Worm (Caenorhabditis elegans) whole organism, late embryonic: ENCODE measurements around the gene F48E8.3.
A peak's percentile ranks its signal among the peaks of the same experiment; 100 is the strongest.

Experiments used
- F13H6.1 ChIP-seq: sonication (generic microtip); optimal IDR thresholded peaks from 2 replicates; lab custom pipeline; 2016; ENCODE audit warnings: missing genetic modification characterization, missing compliant biosample characterization
- Y22D7AL.16 ChIP-seq: sonication (generic microtip); optimal IDR thresholded peaks from 2 replicates; lab custom pipeline; 2016; ENCODE audit warnings: missing genetic modification characterization, missing compliant biosample characterization
- ahr-1 ChIP-seq: sonication (generic microtip); optimal IDR thresholded peaks from 2 replicates; lab custom pipeline; 2016; ENCODE audit warnings: missing genetic modification characterization, missing compliant biosample characterization
- ceh-14 ChIP-seq: sonication (generic microtip); optimal IDR thresholded peaks from 2 replicates; lab custom pipeline; 2016; ENCODE audit warnings: missing genotype, missing genetic modification characterization, missing compliant biosample characterization
- ceh-18 ChIP-seq: sonication (generic microtip); optimal IDR thresholded peaks from 2 replicates; lab custom pipeline; 2016; ENCODE audit warnings: missing genetic modification characterization, missing compliant biosample characterization
- ceh-24 ChIP-seq: sonication (generic microtip); optimal IDR thresholded peaks from 2 replicates; lab custom pipeline; 2016; ENCODE audit warnings: mild to moderate bottlenecking, missing genetic modification characterization, missing compliant biosample characterization
- ceh-31 ChIP-seq: sonication (generic microtip); optimal IDR thresholded peaks from 2 replicates; lab custom pipeline; 2016; ENCODE audit warnings: missing genetic modification characterization, missing compliant biosample characterization
- ceh-34 ChIP-seq: sonication (generic microtip); optimal IDR thresholded peaks from 2 replicates; lab custom pipeline; 2016; ENCODE audit warnings: mild to moderate bottlenecking, missing genetic modification characterization, missing compliant biosample characterization
- ceh-45 ChIP-seq: fragments of 200-800 bp; sonication (Bioruptor generic); IDR thresholded peaks from 2 replicates; pipeline ENCODE4 v1.3.6; 2022; ENCODE audit warnings: missing genetic modification reagents, missing genetic modification characterization, missing compliant biosample characterization
- ceh-48 ChIP-seq: sonication (generic microtip); optimal IDR thresholded peaks from 2 replicates; lab custom pipeline; 2016; ENCODE audit warnings: missing genetic modification characterization, inconsistent platforms, missing compliant biosample characterization
- ceh-6 ChIP-seq: fragments of 200-800 bp; sonication (Bioruptor generic); optimal IDR thresholded peaks from 2 replicates; lab custom pipeline; 2018; ENCODE audit warnings: mild to moderate bottlenecking, missing genetic modification characterization, missing compliant biosample characterization
- ceh-9 ChIP-seq: sonication (generic microtip); optimal IDR thresholded peaks from 2 replicates; lab custom pipeline; 2016; ENCODE audit warnings: mild to moderate bottlenecking, missing genetic modification characterization, inconsistent platforms, missing compliant biosample characterization
- dmd-4 ChIP-seq: sonication (generic microtip); optimal IDR thresholded peaks from 2 replicates; lab custom pipeline; 2016; ENCODE audit warnings: borderline replicate concordance, missing genetic modification characterization, missing compliant biosample characterization
- elt-2 ChIP-seq: sonication (generic microtip); optimal IDR thresholded peaks from 2 replicates; lab custom pipeline; 2016; ENCODE audit warnings: missing genetic modification reagents, missing genetic modification characterization, missing compliant biosample characterization
- ets-4 ChIP-seq: sonication (generic microtip); optimal IDR thresholded peaks from 2 replicates; lab custom pipeline; 2016; ENCODE audit warnings: missing genetic modification characterization, missing compliant biosample characterization
- gmeb-2 ChIP-seq: sonication (generic microtip); optimal IDR thresholded peaks from 2 replicates; lab custom pipeline; 2016; ENCODE audit warnings: missing genetic modification characterization, inconsistent platforms, missing compliant biosample characterization
- hlh-13 ChIP-seq: fragments of 200-800 bp; sonication (Bioruptor generic); optimal IDR thresholded peaks from 2 replicates; lab custom pipeline; 2018; ENCODE audit warnings: mild to moderate bottlenecking, missing genetic modification characterization, missing compliant biosample characterization
- hlh-15 ChIP-seq: sonication (generic microtip); optimal IDR thresholded peaks from 2 replicates; lab custom pipeline; 2016; ENCODE audit warnings: missing genetic modification characterization, missing compliant biosample characterization
- hlh-30 ChIP-seq: sonication (generic microtip); optimal IDR thresholded peaks from 2 replicates; lab custom pipeline; 2017; ENCODE audit warnings: antibody characterized with exemption, missing genetic modification characterization, missing compliant biosample characterization; ENCODE audit not compliant: insufficient read depth
- hlh-6 ChIP-seq: sonication (generic microtip); optimal IDR thresholded peaks from 2 replicates; lab custom pipeline; 2016; ENCODE audit warnings: missing genotype, missing genetic modification characterization, missing compliant biosample characterization
- hlh-8 ChIP-seq: sonication (generic microtip); optimal IDR thresholded peaks from 2 replicates; lab custom pipeline; 2016; ENCODE audit warnings: missing genotype, missing genetic modification characterization, missing compliant biosample characterization
- lim-6 ChIP-seq: sonication (generic microtip); optimal IDR thresholded peaks from 2 replicates; lab custom pipeline; 2016; ENCODE audit warnings: missing genetic modification characterization, missing compliant biosample characterization
- mec-3 ChIP-seq: sonication (generic microtip); optimal IDR thresholded peaks from 2 replicates; lab custom pipeline; 2016; ENCODE audit warnings: borderline replicate concordance, missing genetic modification characterization, missing compliant biosample characterization
- nfya-1 ChIP-seq: sonication (generic microtip); optimal IDR thresholded peaks from 2 replicates; lab custom pipeline; 2017; ENCODE audit warnings: missing genetic modification characterization, mild to moderate bottlenecking, missing compliant biosample characterization, antibody characterized with exemption, moderate library complexity
- nhr-11 ChIP-seq: fragments of 150-350 bp; optimal IDR thresholded peaks from 2 replicates; lab custom pipeline; 2014; ENCODE audit warnings: missing biosample characterization, missing genetic modification characterization
- npax-4 ChIP-seq: sonication (generic microtip); optimal IDR thresholded peaks from 2 replicates; lab custom pipeline; 2016; ENCODE audit warnings: missing genetic modification characterization, missing compliant biosample characterization
- odd-2 ChIP-seq: sonication (generic microtip); optimal IDR thresholded peaks from 2 replicates; lab custom pipeline; 2017; ENCODE audit warnings: antibody characterized with exemption, mild to moderate bottlenecking, missing genetic modification characterization, missing compliant biosample characterization
- pag-3 ChIP-seq: sonication (generic microtip); optimal IDR thresholded peaks from 2 replicates; lab custom pipeline; 2016; ENCODE audit warnings: missing compliant biosample characterization, missing genetic modification characterization, borderline replicate concordance
- pat-9 ChIP-seq: fragments of 200-800 bp; sonication (Bioruptor generic); optimal IDR thresholded peaks from 2 replicates; lab custom pipeline; 2018; ENCODE audit warnings: mild to moderate bottlenecking, missing genetic modification characterization, moderate library complexity, missing compliant biosample characterization
- pha-2 ChIP-seq: sonication (generic microtip); optimal IDR thresholded peaks from 2 replicates; lab custom pipeline; 2017; ENCODE audit warnings: mild to moderate bottlenecking, missing genetic modification characterization, missing compliant biosample characterization
- pros-1 ChIP-seq: fragments of 150-350 bp; optimal IDR thresholded peaks from 2 replicates; lab custom pipeline; 2014; ENCODE audit warnings: missing biosample characterization, missing genetic modification reagents, missing genetic modification characterization
- ref-2 ChIP-seq: sonication (generic microtip); optimal IDR thresholded peaks from 2 replicates; lab custom pipeline; 2016; ENCODE audit warnings: missing genetic modification characterization, missing compliant biosample characterization
- sox-2 ChIP-seq: fragments of 200-800 bp; sonication (Bioruptor generic); IDR thresholded peaks from 2 replicates; pipeline ENCODE4 v1.3.6; 2022; ENCODE audit warnings: missing genetic modification reagents, missing genetic modification characterization, missing compliant biosample characterization
- syd-9 ChIP-seq: sonication (generic microtip); optimal IDR thresholded peaks from 2 replicates; lab custom pipeline; 2016; ENCODE audit warnings: mild to moderate bottlenecking, missing genetic modification characterization, moderate library complexity, missing compliant biosample characterization
- tbx-2 ChIP-seq: sonication (generic microtip); optimal IDR thresholded peaks from 2 replicates; lab custom pipeline; 2016; ENCODE audit warnings: missing genetic modification characterization, missing compliant biosample characterization
- tbx-7 ChIP-seq: sonication (generic microtip); optimal IDR thresholded peaks from 2 replicates; lab custom pipeline; 2016; ENCODE audit warnings: missing genotype, missing genetic modification characterization, missing compliant biosample characterization
- unc-3 ChIP-seq, 2 experiments: fragments of 200-800 bp in 1 of 2; sonication (Bioruptor generic) in 1 of 2; sonication (generic microtip) in 1 of 2; conservative IDR thresholded peaks in 1 of 2; optimal IDR thresholded peaks in 1 of 2; 2 replicates each; pipeline versions ENCODE4 v1.3.6 to Lab custom; 2016 to 2022; ENCODE audit warnings: missing compliant biosample characterization in 2 of 2, missing genetic modification characterization in 2 of 2, missing genetic modification reagents in 1 of 2
- unc-86 ChIP-seq: sonication (generic microtip); optimal IDR thresholded peaks from 2 replicates; lab custom pipeline; 2016; ENCODE audit warnings: missing genetic modification characterization, missing compliant biosample characterization

The F48E8.3 gene

DNA sequence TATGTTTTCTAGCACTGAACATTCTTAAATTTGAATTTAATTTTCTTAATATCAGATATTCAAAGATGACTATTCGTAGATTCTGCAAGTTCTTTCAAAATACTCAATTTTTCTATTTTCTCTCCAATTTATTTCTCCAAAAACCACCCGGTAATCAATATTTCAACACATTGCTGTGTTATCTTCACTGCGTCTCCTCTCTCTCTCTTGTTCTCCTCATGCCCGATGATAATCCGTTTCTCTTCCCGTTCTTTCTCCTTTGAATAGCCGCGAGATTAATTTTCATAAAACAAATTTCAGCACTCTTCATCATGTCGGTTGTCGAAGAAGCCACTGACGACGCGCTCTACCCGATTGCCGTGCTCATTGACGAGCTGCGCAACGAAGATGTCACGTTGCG lies 10.7 kb upstream of the F48E8.3 start, which contains the start of gene paa-1:
Gene paa-1 (plus strand): TSS at position 301 of the 400 bp plus-strand sequence.
- TF ChIP-seq hlh-30 (tag; lab: Kevin White, UChicago): no peak
- TF ChIP-seq dmd-4: no peak
- TF ChIP-seq ceh-34 (tag; lab: Kevin White, UChicago): no peak
- TF ChIP-seq ceh-45: no peak
- no peak for TF ChIP-seq ceh-18 (tag; lab: Kevin White, UChicago)
- no peak for TF ChIP-seq npax-4 (tag; lab: Kevin White, UChicago)
- no peak for TF ChIP-seq unc-3 (GFP tag; conservative IDR thresholded peaks at IDR 0.05; lab: Robert Waterston, UW)
- TF ChIP-seq unc-3 (tag; optimal IDR thresholded peaks at IDR 0.05; lab: Kevin White, UChicago): no peak
- TF ChIP-seq pha-2 (tag; lab: Kevin White, UChicago): no peak
- TF ChIP-seq F13H6.1: no peak
- TF ChIP-seq ceh-31 (tag; lab: Kevin White, UChicago): no peak
- TF ChIP-seq syd-9 (tag; lab: Kevin White, UChicago): no peak
- TF ChIP-seq pat-9 (tag; lab: Kevin White, UChicago): no peak

DNA sequence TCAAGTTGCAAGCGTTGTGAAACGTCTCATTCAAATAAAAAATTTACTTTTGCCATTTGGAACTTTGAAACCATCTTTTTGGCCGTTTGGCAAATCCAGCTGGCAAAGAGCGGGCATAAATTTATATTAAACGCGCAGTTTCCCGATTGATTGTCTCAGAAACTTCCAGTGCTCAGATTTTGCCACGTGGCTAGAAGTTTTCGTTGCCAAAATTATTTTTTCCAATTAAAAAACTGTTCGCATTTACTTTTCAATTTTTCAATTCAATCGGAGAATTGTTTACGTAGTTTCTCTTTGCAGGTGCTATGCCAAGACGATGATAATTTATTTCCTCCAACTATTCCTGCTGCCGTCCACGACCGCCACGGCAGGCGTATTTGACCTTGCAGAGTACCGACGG lies 7.9 kb upstream of the F48E8.3 start, which contains the start of gene F48E8.4:
Gene F48E8.4 (plus strand): TSS at position 301 of the 400 bp plus-strand sequence.
- TF ChIP-seq lim-6 (no peak), tbx-2 (tag; lab: Kevin White, UChicago) (no peak), ceh-48 (no peak), Y22D7AL.16 (tag; lab: Kevin White, UChicago) (no peak), pha-2 (tag; lab: Kevin White, UChicago) (no peak), ref-2 (tag; lab: Kevin White, UChicago) (no peak), ceh-9 (tag; lab: Kevin White, UChicago) (no peak), unc-86 (tag; lab: Kevin White, UChicago) (no peak)

DNA sequence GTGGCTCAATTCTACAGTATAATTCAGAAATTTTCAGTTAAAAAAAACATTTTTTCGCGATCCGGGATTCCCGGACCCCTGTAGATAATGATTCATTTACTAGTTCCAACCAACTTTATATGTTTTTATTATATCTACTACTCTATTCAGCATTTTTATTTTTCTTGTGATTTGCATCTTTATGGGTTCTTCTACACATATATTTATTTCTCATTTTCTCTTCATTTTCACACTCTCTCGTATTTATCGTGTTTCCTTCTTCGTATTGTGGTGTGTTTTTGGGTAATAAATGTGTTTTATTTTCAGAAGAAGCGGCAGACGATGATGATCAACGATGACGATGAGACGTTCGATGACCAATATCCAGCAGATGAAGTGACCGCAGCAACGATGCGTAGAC lies 2.9 kb downstream of the F48E8.3 start, which contains the start of gene F48E8.2:
Gene F48E8.2 (plus strand): TSS at position 301 of the 400 bp plus-strand sequence.
- TF ChIP-seq mec-3 (tag; lab: Kevin White, UChicago) (no peak), pag-3 (no peak)

DNA sequence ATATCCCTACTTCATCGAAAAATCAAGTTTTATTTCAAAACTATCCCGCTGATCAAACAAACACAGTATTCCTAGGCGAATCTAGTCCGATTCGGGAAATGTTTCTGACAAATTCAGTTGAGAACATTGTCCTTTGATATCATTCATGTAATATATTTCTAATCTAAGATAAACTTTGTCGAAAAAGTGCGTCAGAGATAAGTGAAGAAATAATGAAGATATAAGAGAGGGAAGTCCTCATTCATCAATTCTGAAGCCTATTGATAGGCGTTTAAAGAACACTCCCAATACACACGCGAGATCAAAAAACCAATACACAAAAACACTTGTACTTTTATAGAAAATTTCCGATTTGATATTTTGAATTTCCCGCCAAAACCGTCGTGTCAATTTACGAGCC lies 3.7 kb downstream of the F48E8.3 start:
- TF ChIP-seq gmeb-2 (tag; lab: Kevin White, UChicago): no peak
- no peak for TF ChIP-seq F13H6.1
- TF ChIP-seq ets-4 (tag; lab: Kevin White, UChicago): no peak
- TF ChIP-seq tbx-7: no peak
- no peak for TF ChIP-seq nhr-11 (tag; lab: Kevin White, UChicago)
- TF ChIP-seq ceh-6 (GFP tag; lab: Kevin White, UChicago): no peak
- TF ChIP-seq hlh-6 (tag; lab: Kevin White, UChicago): no peak
- no peak for TF ChIP-seq pat-9 (tag; lab: Kevin White, UChicago)
- TF ChIP-seq hlh-8 (tag; lab: Kevin White, UChicago): no peak
- no peak for TF ChIP-seq pha-2 (tag; lab: Kevin White, UChicago)
- TF ChIP-seq tbx-2 (tag; lab: Kevin White, UChicago): no peak
- no peak for TF ChIP-seq pros-1
- no peak for TF ChIP-seq hlh-13 (GFP tag; lab: Kevin White, UChicago)
- no peak for TF ChIP-seq hlh-15 (tag; lab: Kevin White, UChicago)
- no peak for TF ChIP-seq odd-2 (tag; lab: Kevin White, UChicago)
- no peak for TF ChIP-seq mec-3 (tag; lab: Kevin White, UChicago)
- TF ChIP-seq ceh-24: no peak
- TF ChIP-seq ceh-45: no peak
- TF ChIP-seq ahr-1 (tag; lab: Kevin White, UChicago): no peak
- no peak for TF ChIP-seq dmd-4

DNA sequence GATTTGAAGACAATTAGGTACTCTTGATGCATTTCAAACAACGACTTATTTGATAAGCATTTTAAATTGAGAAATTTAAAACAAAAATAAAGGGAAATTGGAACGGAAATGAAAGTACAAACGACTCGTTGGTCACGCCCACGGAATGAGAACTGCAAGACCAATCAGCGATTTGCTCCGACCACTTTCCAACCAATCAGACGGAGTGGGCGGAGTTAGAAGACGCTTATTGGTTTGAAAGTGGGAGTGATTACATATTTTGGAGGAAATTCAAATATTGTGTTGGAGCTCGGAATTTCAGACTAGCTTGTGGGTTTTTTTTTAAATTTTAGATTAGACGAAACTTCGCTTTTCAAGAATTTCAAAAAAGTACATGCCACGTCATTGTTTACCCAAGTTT lies 7.9 kb downstream of the F48E8.3 start:
- TF ChIP-seq sox-2 (GFP tag; lab: Robert Waterston, UW): no peak
- no peak for TF ChIP-seq elt-2
- TF ChIP-seq Y22D7AL.16 (tag; lab: Kevin White, UChicago): no peak
- TF ChIP-seq nfya-1 (tag; lab: Kevin White, UChicago): peak; percentile 96
- TF ChIP-seq ceh-34 (tag; lab: Kevin White, UChicago): no peak
- no peak for TF ChIP-seq ceh-14 (tag; lab: Kevin White, UChicago)
- TF ChIP-seq, all 69 proteins: peak for 1
